Worm (Caenorhabditis elegans): Measurements from ENCODE around the gene Y24D9A.6.

Y24D9A.6 gene

ce11 chrIV:4360497-4360896 lies 39.7 kb downstream of the Y24D9A.6 start, which contains the start of gene F55F10.1:
F55F10.1 (plus strand) TSS chrIV:4360837.
- no peak for TF ChIP-seq tbx-11 (GFP tag; IDR thresholded peaks at IDR 0.05)
- no peak for TF ChIP-seq sea-1 (GFP tag; conservative IDR thresholded peaks at IDR 0.05)
- TF ChIP-seq B0310.2 (tag; optimal IDR thresholded peaks at IDR 0.05) = no peak
- TF ChIP-seq scrt-1 (GFP tag; IDR thresholded peaks at IDR 0.05) = no peak
- no peak for TF ChIP-seq aly-1 (tag; optimal IDR thresholded peaks at IDR 0.05)
- TF ChIP-seq tra-4 (tag; optimal IDR thresholded peaks at IDR 0.05) = no peak
- TF ChIP-seq F13C5.2 (tag; optimal IDR thresholded peaks at IDR 0.05) = no peak
- TF ChIP-seq ceh-13 (GFP tag; optimal IDR thresholded peaks at IDR 0.05) = no peak
- no peak for TF ChIP-seq tbx-37 (GFP tag; conservative IDR thresholded peaks at IDR 0.05)
- no peak for TF ChIP-seq ceh-36 (tag; optimal IDR thresholded peaks at IDR 0.05)

ce11 chrIV:4359653-4360052 lies 40.5 kb downstream of the Y24D9A.6 start, which contains the start of gene F55F10.3:
F55F10.3 (plus strand) TSS chrIV:4359953.
- no peak for TF ChIP-seq hmbx-1 (tag; optimal IDR thresholded peaks at IDR 0.05)
- no peak for TF ChIP-seq ceh-13 (GFP tag; optimal IDR thresholded peaks at IDR 0.05)
- TF ChIP-seq scrt-1 (GFP tag; IDR thresholded peaks at IDR 0.05) = no peak
- TF ChIP-seq hmg-4 (GFP tag; optimal IDR thresholded peaks at IDR 0.05) = no peak
- no peak for TF ChIP-seq aly-1 (tag; optimal IDR thresholded peaks at IDR 0.05)
- TF ChIP-seq sea-1 (GFP tag; conservative IDR thresholded peaks at IDR 0.05) = no peak
- TF ChIP-seq tbx-11 (GFP tag; IDR thresholded peaks at IDR 0.05) = no peak
- no peak for TF ChIP-seq ets-7 (tag; optimal IDR thresholded peaks at IDR 0.05)
- no peak for TF ChIP-seq B0310.2 (tag; optimal IDR thresholded peaks at IDR 0.05)
- TF ChIP-seq F13C5.2 (tag; optimal IDR thresholded peaks at IDR 0.05) = no peak
- TF ChIP-seq flt-1 (GFP tag; IDR thresholded peaks at IDR 0.05) = no peak
- no peak for TF ChIP-seq tbx-37 (GFP tag; conservative IDR thresholded peaks at IDR 0.05)
- no peak for TF ChIP-seq ama-1 (optimal IDR thresholded peaks at IDR 0.05)
- no peak for TF ChIP-seq tra-4 (tag; optimal IDR thresholded peaks at IDR 0.05)
- TF ChIP-seq ceh-36 (tag; optimal IDR thresholded peaks at IDR 0.05) = no peak
- no peak for TF ChIP-seq hnd-1 (tag; optimal IDR thresholded peaks at IDR 0.05)
- no peak for TF ChIP-seq pes-1 (GFP tag; IDR thresholded peaks at IDR 0.05)

DNA sequence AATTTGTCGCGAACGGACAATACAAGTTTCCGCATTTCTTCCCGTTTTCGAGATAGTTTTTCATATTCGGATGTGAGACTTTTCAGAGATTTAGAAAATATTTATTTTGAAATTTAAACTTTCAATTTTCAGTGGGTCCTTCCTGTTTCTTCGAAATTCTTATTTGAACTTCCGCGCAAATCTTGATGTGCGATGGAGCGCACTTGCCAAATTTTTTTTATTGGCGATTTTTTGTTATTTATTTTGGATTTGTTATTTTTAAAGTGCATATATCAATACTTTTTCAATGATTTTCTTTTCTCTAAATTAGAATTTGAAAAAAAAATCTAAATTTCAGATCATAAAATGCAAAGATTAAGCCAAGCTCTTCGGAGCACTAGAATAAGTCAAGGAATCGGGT lies 42.9 kb downstream of the Y24D9A.6 start, which contains the start of gene sars-2:
Gene sars-2, plus strand, starts transcription at position 341 of the 400 bp plus-strand sequence.
- TF ChIP-seq ceh-36 (tag; optimal IDR thresholded peaks at IDR 0.05) (no peak), F13C5.2 (tag; optimal IDR thresholded peaks at IDR 0.05) (no peak), sea-1 (GFP tag; conservative IDR thresholded peaks at IDR 0.05) (no peak), aly-1 (tag; optimal IDR thresholded peaks at IDR 0.05) (no peak), ceh-13 (GFP tag; optimal IDR thresholded peaks at IDR 0.05) (no peak), flt-1 (GFP tag; IDR thresholded peaks at IDR 0.05) (no peak)

DNA sequence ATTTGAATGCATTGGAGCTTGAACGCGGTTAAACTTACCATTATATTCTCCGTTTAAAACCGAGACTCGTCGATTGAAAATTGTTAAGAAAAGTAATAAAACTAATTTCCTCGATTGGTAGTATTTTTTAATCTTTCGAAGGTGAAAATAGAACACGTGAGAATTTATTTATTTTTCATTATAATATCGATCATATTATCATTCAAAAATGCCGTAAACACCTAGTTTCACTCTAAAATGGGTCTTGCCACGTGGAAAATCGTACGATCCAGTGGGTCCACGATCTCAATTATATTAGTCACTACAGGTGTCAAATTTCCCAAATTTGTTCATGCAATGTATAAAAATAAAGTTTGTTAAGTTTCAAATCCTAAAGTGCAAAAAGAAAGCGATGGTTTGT lies 43.3 kb downstream of the Y24D9A.6 start, which contains the start of gene W03B1.9:
Gene W03B1.9, minus strand, starts transcription at position 101 of the 400 bp plus-strand sequence.
- no peak for TF ChIP-seq hmbx-1 (tag; optimal IDR thresholded peaks at IDR 0.05)
- TF ChIP-seq pes-1 (GFP tag; IDR thresholded peaks at IDR 0.05) = no peak
- TF ChIP-seq hnd-1 (tag; optimal IDR thresholded peaks at IDR 0.05) = no peak
- no peak for TF ChIP-seq flt-1 (GFP tag; IDR thresholded peaks at IDR 0.05)
- no peak for TF ChIP-seq aly-1 (tag; optimal IDR thresholded peaks at IDR 0.05)
- no peak for TF ChIP-seq F13C5.2 (tag; optimal IDR thresholded peaks at IDR 0.05)
- no peak for TF ChIP-seq ama-1 (optimal IDR thresholded peaks at IDR 0.05)
- no peak for TF ChIP-seq ceh-36 (tag; optimal IDR thresholded peaks at IDR 0.05)
- no peak for TF ChIP-seq hmg-4 (GFP tag; optimal IDR thresholded peaks at IDR 0.05)
- no peak for TF ChIP-seq ceh-13 (GFP tag; optimal IDR thresholded peaks at IDR 0.05)
- TF ChIP-seq tra-4 (tag; optimal IDR thresholded peaks at IDR 0.05) = no peak
- no peak for TF ChIP-seq B0310.2 (tag; optimal IDR thresholded peaks at IDR 0.05)
- TF ChIP-seq tbx-37 (GFP tag; conservative IDR thresholded peaks at IDR 0.05) = no peak
- no peak for TF ChIP-seq tbx-11 (GFP tag; IDR thresholded peaks at IDR 0.05)
